Fruit fly (Drosophila melanogaster): ENCODE data around the gene LManI.

Gene LManI

dm6 chr2L:10428528-10428927, 28.5 kb downstream of the LManI start, which contains the start of gene CG5188:
Gene CG5188, plus strand, starts transcription at chr2L:10428829.
- TF ChIP-seq noc (tag; optimal IDR thresholded peaks at IDR 0.05), result peak; percentile 8

DNA sequence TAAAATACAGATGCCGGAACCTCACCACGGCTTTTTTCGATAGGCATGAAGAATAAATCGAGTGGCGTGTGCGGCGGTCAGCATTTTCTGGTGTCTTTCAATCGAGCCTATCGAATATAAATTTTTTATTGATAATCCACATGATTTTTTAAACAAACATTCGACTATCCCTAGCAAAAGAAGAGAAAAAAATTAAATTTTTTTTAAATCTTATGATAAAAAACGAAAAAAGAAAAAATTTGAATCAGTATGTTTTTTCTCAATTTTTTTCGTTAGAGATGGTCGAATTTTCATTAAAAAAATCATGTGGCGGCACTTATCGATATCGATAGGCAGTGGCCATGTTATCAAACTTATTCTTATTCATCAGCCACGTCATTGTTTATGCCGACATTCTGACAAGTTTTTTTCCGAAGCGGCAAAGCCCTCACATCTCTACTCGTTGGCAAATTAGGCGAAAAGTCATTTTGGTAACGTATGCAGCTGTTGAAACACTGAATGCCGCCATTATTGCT, 30.4 kb downstream of the LManI start, which contains the start of the genes SmB and KdelR:
SmB (minus strand) TSS at position 94 of the 515 bp plus-strand sequence.
KdelR (plus strand) TSS at position 354 of the 515 bp plus-strand sequence.
- TF ChIP-seq noc (tag; optimal IDR thresholded peaks at IDR 0.05), result no peak

DNA sequence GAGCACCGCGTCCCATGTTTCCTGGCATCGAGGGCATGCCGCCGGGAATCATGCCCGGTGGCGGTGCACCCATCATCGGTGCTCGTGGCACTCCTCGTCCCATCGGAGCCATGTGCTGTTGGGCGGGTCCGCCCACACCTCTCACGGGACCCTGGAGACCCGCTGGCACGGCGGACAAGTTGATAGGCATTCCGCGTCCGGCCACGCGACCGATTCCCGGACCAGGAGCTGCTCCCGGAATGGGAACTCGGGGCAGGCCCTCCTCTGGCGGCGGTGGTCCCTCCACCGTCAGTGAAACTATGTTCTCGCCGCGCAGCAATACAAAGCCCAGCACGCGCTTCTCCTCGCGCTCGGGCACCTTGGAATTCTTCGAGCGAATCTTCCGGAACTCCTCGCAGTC, 31.4 kb downstream of the LManI start:
- TF ChIP-seq noc (tag; optimal IDR thresholded peaks at IDR 0.05), result no peak

dm6 chr2L:10422643-10423606, 34.1 kb downstream of the LManI start, which contains the start of the genes pie and Wdfy2:
Gene pie, minus strand, starts transcription at chr2L:10422780.
Gene Wdfy2, plus strand, starts transcription at chr2L:10423291.
- no peak for TF ChIP-seq noc (tag; optimal IDR thresholded peaks at IDR 0.05)

DNA sequence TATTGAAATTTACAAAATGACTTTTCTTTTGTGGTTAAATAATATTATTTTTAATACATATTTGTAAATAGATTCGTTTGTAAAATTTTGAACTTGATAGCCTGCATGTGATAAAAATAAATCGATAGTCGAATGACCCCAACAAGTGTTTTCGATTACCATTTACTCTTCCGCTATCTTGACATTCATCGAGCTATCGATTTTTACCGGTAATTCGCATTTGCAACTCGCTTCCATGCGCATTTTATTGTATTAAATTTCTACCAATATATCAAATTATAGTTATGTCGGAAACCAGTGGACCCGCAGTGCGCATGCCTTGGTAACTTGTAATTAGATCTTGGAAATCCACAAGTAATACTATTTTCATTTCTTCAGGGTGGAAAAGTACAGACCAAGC, 38.1 kb downstream of the LManI start, which contains the start of gene RfC3:
RfC3 (plus strand) TSS at position 210 of the 400 bp plus-strand sequence.
- no peak for TF ChIP-seq noc (tag; optimal IDR thresholded peaks at IDR 0.05)

DNA sequence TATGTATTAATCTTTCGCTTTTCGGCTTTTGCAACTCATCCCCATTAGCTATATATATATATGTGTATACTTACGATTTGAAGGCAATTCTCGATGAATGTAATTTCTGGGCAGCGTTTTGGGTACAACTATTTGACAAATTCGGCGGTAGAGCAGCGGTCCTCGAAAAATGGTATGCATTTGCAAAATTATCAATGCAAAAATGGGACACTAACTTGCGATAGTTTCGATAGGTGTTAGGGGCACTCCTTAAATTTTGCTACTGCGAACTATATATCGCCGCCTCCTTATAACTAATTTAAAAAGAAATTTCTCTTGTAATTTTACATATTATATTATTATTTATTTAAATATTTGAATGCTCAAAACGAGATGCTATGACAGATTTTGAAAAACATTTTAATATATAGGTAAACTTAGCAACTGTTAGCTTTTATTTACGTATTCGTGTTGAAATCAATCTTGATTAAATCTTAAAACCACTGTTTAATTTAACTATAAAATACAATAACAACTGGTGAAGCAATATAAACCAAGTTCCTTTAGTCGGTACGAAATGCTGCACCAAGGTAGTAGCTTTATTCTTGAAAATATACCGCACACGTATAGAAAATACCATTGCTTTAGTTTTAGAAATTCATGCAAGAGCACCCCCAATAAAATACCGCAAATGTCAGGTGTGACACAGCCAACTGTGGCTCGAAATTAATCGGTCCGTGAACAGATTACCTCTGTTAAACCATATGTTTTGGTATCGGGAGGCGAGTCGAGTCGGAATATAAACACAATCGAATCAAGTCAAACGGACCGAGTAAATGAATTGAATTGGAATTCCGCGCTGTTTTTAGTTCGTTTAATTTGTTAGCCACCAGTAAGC, 43.6 kb downstream of the LManI start, which contains the start of the genes CG5355 and Klp31E:
CG5355 (minus strand) TSS at position 213 of the 877 bp plus-strand sequence.
Klp31E (plus strand) TSS at position 767 of the 877 bp plus-strand sequence.
- no peak for TF ChIP-seq noc (tag; optimal IDR thresholded peaks at IDR 0.05)

DNA sequence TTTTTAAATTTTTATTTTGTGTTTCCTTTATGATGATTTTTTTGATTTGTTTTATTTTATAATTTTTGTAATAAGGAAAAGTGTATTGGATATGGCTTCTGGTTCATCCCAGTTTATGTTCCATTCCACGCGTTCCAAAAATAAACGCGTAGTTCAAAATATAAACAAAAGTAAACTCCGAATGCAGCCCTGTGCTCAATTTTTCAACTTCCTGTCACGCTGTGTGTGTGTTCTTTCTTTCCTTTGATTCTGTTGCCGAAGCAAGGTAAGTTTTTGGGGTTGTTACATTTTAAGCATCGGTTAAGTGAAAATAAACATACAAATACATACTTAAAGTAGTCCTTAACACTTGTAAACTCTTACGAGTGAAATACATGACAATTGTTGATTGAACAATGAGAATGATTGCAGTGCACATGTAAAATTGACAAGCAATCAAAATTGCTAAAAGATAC, 48.9 kb downstream of the LManI start, which contains the start of the genes Ip259 and RpS27A:
Ip259 (plus strand) TSS at position 231 of the 455 bp plus-strand sequence.
RpS27A (plus strand) TSS at position 231 of the 455 bp plus-strand sequence.
- TF ChIP-seq noc (tag; optimal IDR thresholded peaks at IDR 0.05), result no peak

- TF ChIP-seq noc (tag; optimal IDR thresholded peaks at IDR 0.05), result no peak
These were observed 51.9 kb downstream of the LManI start, which contains the start of the genes CG17768, LSm-4 and Ir31a for dm6 chr2L:10405008-10405654. Gene CG17768, minus strand, starts transcription at chr2L:10405203. Gene LSm-4, minus strand, starts transcription at chr2L:10405203. Gene Ir31a, plus strand, starts transcription at chr2L:10405565.

DNA sequence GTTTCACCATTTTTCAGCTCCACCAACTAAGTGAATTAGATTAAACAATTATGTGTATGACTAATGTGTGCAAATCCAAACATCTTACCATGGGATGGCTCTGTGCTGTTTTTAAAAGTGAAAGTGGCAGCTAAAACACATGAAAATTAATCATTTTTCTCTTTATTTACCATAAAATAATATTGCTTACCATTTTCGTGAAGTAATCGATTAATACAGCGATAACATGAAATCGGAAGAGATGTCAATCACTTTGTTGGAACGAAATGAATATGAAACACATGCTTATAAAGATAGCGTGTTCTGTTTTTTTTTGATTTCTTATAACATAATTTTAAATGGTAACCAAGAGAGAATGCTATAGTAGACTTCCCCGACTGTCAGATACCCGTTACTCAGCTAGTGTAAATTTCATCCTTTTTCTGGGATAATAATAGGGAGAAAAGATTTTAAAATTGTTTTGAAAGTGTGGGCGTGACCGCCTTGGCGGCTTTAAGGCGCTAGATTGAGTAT, 53.2 kb downstream of the LManI start:
- TF ChIP-seq noc (tag; optimal IDR thresholded peaks at IDR 0.05), result no peak

All from whole organism, larva.